Worm (Caenorhabditis elegans) whole organism, young adult: ENCODE measurements around the gene T14B4.1.

ENCODE experiments used
- T07F8.4 ChIP-seq: sonication (generic microtip); optimal IDR thresholded peaks from 2 replicates; lab custom pipeline; 2016; ENCODE audit warnings: mild to moderate bottlenecking, missing genetic modification characterization, moderate library complexity, missing compliant biosample characterization
- aptf-3 ChIP-seq: fragments of 200-800 bp; sonication (Bioruptor generic); IDR thresholded peaks from 2 replicates; pipeline ENCODE4 v1.3.6; 2022; ENCODE audit warnings: missing genetic modification characterization, missing compliant biosample characterization
- dpff-1 ChIP-seq: sonication (generic microtip); optimal IDR thresholded peaks from 2 replicates; lab custom pipeline; 2017; ENCODE audit warnings: mild to moderate bottlenecking, missing genetic modification characterization, missing compliant biosample characterization
- hlh-26 ChIP-seq: fragments of 200-800 bp; sonication (Bioruptor generic); conservative IDR thresholded peaks from 2 replicates; pipeline ENCODE4 v1.3.6; 2022; ENCODE audit warnings: missing genetic modification reagents, missing genetic modification characterization, missing compliant biosample characterization
- madf-6 ChIP-seq: fragments of 200-800 bp; sonication (Bioruptor generic); IDR thresholded peaks from 2 replicates; pipeline ENCODE4 v1.3.6; 2022; ENCODE audit warnings: missing genetic modification reagents, missing genetic modification characterization, missing compliant biosample characterization
- repo-1 ChIP-seq: sonication (generic microtip); optimal IDR thresholded peaks from 2 replicates; lab custom pipeline; 2017; ENCODE audit warnings: mild to moderate bottlenecking, missing genetic modification characterization, missing compliant biosample characterization
- ztf-22 ChIP-seq: fragments of 200-800 bp; sonication (Bioruptor generic); optimal IDR thresholded peaks from 2 replicates; lab custom pipeline; 2018; ENCODE audit warnings: mild to moderate bottlenecking, missing genetic modification characterization, moderate library complexity, missing compliant biosample characterization

ce11 chrII:6716638-6717037 is 20.1 kb upstream of the T14B4.1 start, which contains the start of the genes T14B4.5 and T14B4.20:
- TF ChIP-seq ztf-22 (no peak), aptf-3 (GFP tag; lab: Robert Waterston, UW) (no peak), hlh-26 (GFP tag; lab: Robert Waterston, UW) (no peak), dpff-1 (tag; lab: Kevin White, UChicago) (no peak), T07F8.4 (tag; lab: Kevin White, UChicago) (no peak), madf-6 (GFP tag; lab: Robert Waterston, UW) (no peak), repo-1 (tag; lab: Kevin White, UChicago) (no peak)
